Worm (Caenorhabditis elegans) whole organism, midembryonic: ENCODE results near the gene K11G9.5.

Experiments used
- T22C8.4 ChIP-seq: fragments of 200-800 bp; sonication (Bioruptor generic); IDR thresholded peaks from 2 replicates; pipeline ENCODE4 v1.3.6; 2022; ENCODE audit warnings: missing genetic modification characterization, missing compliant biosample characterization
- cog-1 ChIP-seq: sonication (generic microtip); optimal IDR thresholded peaks from 2 replicates; lab custom pipeline; 2016; ENCODE audit warnings: missing genetic modification characterization, missing compliant biosample characterization
- flt-1 ChIP-seq: fragments of 200-800 bp; sonication (Bioruptor generic); IDR thresholded peaks from 2 replicates; pipeline ENCODE4 v1.3.6; 2022; ENCODE audit warnings: missing genetic modification characterization, missing compliant biosample characterization
- med-1 ChIP-seq: sonication (generic microtip); optimal IDR thresholded peaks from 2 replicates; lab custom pipeline; 2017; ENCODE audit warnings: missing genetic modification characterization, mild to moderate bottlenecking, missing compliant biosample characterization, antibody characterized with exemption, missing genetic modification reagents; ENCODE audit not compliant: insufficient read depth
- ref-1 ChIP-seq: fragments of 200-800 bp; sonication (Bioruptor generic); conservative IDR thresholded peaks from 2 replicates; pipeline ENCODE4 v1.3.6; 2022; ENCODE audit warnings: missing genetic modification reagents, missing genetic modification characterization, missing compliant biosample characterization
- ztf-23 ChIP-seq: fragments of 200-800 bp; sonication (Bioruptor generic); IDR thresholded peaks from 2 replicates; pipeline ENCODE4 v1.3.6; 2022; ENCODE audit warnings: missing genetic modification reagents, missing genetic modification characterization, missing compliant biosample characterization
- ztf-29 ChIP-seq: fragments of 200-800 bp; sonication (Bioruptor generic); IDR thresholded peaks from 2 replicates; pipeline ENCODE4 v1.3.6; 2022; ENCODE audit warnings: missing genetic modification reagents, missing genetic modification characterization, missing compliant biosample characterization

DNA sequence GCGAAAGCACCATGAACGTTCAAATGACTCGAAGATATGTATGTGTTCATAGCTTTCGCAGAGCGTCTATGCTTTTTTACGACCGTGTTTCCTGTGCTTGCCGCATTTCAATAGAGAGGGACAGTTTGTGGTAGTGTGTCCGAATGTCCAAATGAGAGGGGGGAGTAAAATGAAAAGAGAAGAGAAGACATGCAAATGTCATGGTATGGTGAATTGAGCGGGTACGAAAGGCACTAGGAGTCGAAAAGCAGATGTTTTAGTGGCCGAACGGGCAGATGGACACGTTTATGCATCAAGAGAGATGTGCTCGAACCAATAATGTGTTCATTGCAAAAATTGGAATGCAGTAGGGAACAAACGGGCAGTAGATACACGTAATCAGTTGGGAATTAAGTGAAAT lies 2.8 kb downstream of the K11G9.5 start:
- TF ChIP-seq ref-1 (GFP tag; lab: Robert Waterston, UW), result no peak
- TF ChIP-seq flt-1 (GFP tag; lab: Robert Waterston, UW), result no peak
- TF ChIP-seq cog-1 (tag; lab: Kevin White, UChicago), result no peak
- TF ChIP-seq T22C8.4 (GFP tag; lab: Robert Waterston, UW), result no peak
- no peak for TF ChIP-seq med-1
- TF ChIP-seq ztf-23, result no peak
- TF ChIP-seq ztf-29 (GFP tag; lab: Robert Waterston, UW), result no peak
